Worm (Caenorhabditis elegans): ENCODE results near the gene srw-100.

DNA sequence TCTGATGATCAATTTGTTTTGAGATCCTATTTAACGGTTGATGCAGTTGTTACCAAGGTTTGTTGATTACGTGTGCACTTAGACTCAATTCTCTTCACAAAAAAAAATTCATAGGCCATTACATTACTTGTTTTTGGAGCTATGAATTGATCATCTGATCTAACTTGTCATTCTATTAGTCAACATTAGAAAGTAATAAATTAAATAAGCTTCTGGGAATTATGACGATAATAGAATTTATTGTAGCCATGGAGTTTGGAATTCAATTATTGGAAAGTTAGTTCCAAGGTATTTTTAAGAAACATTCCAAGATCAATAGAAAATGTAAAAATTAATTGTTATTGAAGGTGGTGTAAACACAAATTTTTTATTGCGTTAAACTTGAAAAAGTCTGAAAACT, 7.2 kb downstream of the srw-100 start:
- no peak for TF ChIP-seq unc-39 (tag; optimal IDR thresholded peaks at IDR 0.05)
- TF ChIP-seq mep-1 (tag; optimal IDR thresholded peaks at IDR 0.05), result no peak
- TF ChIP-seq mls-2 (tag; optimal IDR thresholded peaks at IDR 0.05), result no peak
- no peak for TF ChIP-seq nhr-237 (tag; optimal IDR thresholded peaks at IDR 0.05)
- TF ChIP-seq ceh-39 (tag; optimal IDR thresholded peaks at IDR 0.05), result no peak
- no peak for TF ChIP-seq lin-13 (tag; optimal IDR thresholded peaks at IDR 0.05)
- no peak for TF ChIP-seq snpc-4 (tag; optimal IDR thresholded peaks at IDR 0.05)

All from whole organism, mixed stage, embryonic.